Worm (Caenorhabditis elegans) whole organism, L3 larva: Measurements from ENCODE around the gene R02F2.4.

Experiments
- R02D3.7 ChIP-seq: fragments of 150-350 bp; optimal IDR thresholded peaks from 2 replicates; lab custom pipeline; 2014; ENCODE audit warnings: missing biosample characterization, missing genetic modification characterization
- ZK546.5 ChIP-seq: sonication (generic microtip); optimal IDR thresholded peaks from 2 replicates; lab custom pipeline; 2017; ENCODE audit warnings: missing biosample characterization, missing genetic modification characterization
- ama-1 ChIP-seq: fragments of 150-350 bp; optimal IDR thresholded peaks from 2 replicates; lab custom pipeline; 2018
- ceh-16 ChIP-seq: sonication (generic microtip); optimal IDR thresholded peaks from 2 replicates; lab custom pipeline; 2017; ENCODE audit warnings: missing biosample characterization, missing genetic modification characterization
- ceh-9 ChIP-seq: sonication (generic microtip); optimal IDR thresholded peaks from 2 replicates; lab custom pipeline; 2018; ENCODE audit warnings: missing biosample characterization, missing genetic modification characterization
- egl-27 ChIP-seq: sonication (generic microtip); optimal IDR thresholded peaks from 4 replicates; lab custom pipeline; 2017; ENCODE audit warnings: missing biosample characterization, missing genetic modification reagents, missing genetic modification characterization
- egl-5 ChIP-seq: fragments of 150-350 bp; optimal IDR thresholded peaks from 2 replicates; lab custom pipeline; 2017; ENCODE audit warnings: missing biosample characterization, missing genetic modification reagents, missing genetic modification characterization, inconsistent platforms
- elt-2 ChIP-seq: sonication (generic microtip); optimal IDR thresholded peaks from 2 replicates; lab custom pipeline; 2016; ENCODE audit warnings: missing genetic modification reagents, mild to moderate bottlenecking, missing genetic modification characterization, missing compliant biosample characterization
- elt-3 ChIP-seq, 3 experiments: fragments of 150-350 bp in 1 of 3; sonication (generic microtip) in 2 of 3; optimal IDR thresholded peaks; 2 replicates in 2 of 3; 4 replicates in 1 of 3; lab custom pipeline; 2014 to 2017; ENCODE audit warnings: missing biosample characterization in 3 of 3, missing genetic modification characterization in 3 of 3
- eor-1 ChIP-seq, 2 experiments: fragments of 150-350 bp; optimal IDR thresholded peaks; 2 replicates each; lab custom pipeline; 2014 to 2018; ENCODE audit warnings: missing biosample characterization in 2 of 2, missing genetic modification characterization in 2 of 2
- fkh-10 ChIP-seq: sonication (generic microtip); optimal IDR thresholded peaks from 2 replicates; lab custom pipeline; 2017; ENCODE audit warnings: missing biosample characterization, missing genetic modification reagents, missing genetic modification characterization
- fkh-2 ChIP-seq: fragments of 150-350 bp; optimal IDR thresholded peaks from 2 replicates; lab custom pipeline; 2014; ENCODE audit warnings: missing biosample characterization, missing genetic modification reagents, missing genetic modification characterization
- jun-1 ChIP-seq: fragments of 150-350 bp; optimal IDR thresholded peaks from 2 replicates; lab custom pipeline; 2014; ENCODE audit warnings: missing biosample characterization, missing genetic modification reagents, missing genetic modification characterization
- lin-15B ChIP-seq: fragments of 150-350 bp; optimal IDR thresholded peaks from 2 replicates; lab custom pipeline; 2014; ENCODE audit warnings: missing biosample characterization, missing genetic modification characterization
- lsy-12 ChIP-seq: sonication (generic microtip); optimal IDR thresholded peaks from 2 replicates; lab custom pipeline; 2016; ENCODE audit warnings: mild to moderate bottlenecking, missing genetic modification characterization, missing compliant biosample characterization
- mml-1 ChIP-seq: fragments of 150-350 bp; sonication (generic microtip); optimal IDR thresholded peaks from 3 replicates; lab custom pipeline; 2014; ENCODE audit warnings: missing biosample characterization, missing genetic modification characterization
- nfya-1 ChIP-seq: sonication (generic microtip); optimal IDR thresholded peaks from 2 replicates; lab custom pipeline; 2017; ENCODE audit warnings: missing genetic modification characterization, mild to moderate bottlenecking, missing compliant biosample characterization, antibody characterized with exemption, moderate library complexity; ENCODE audit not compliant: insufficient read depth
- nhr-11 ChIP-seq: fragments of 150-350 bp; optimal IDR thresholded peaks from 2 replicates; lab custom pipeline; 2014; ENCODE audit warnings: missing biosample characterization, missing genetic modification characterization
- nhr-23 ChIP-seq: fragments of 150-350 bp; optimal IDR thresholded peaks from 2 replicates; lab custom pipeline; 2014; ENCODE audit warnings: missing biosample characterization, missing genetic modification reagents, missing genetic modification characterization
- nhr-237 ChIP-seq: fragments of 150-350 bp; optimal IDR thresholded peaks from 2 replicates; lab custom pipeline; 2014; ENCODE audit warnings: missing biosample characterization, missing genetic modification characterization
- nhr-25 ChIP-seq: sonication (generic microtip); optimal IDR thresholded peaks from 2 replicates; lab custom pipeline; 2017; ENCODE audit warnings: missing biosample characterization, missing genetic modification characterization
- nhr-43 ChIP-seq: sonication (generic microtip); optimal IDR thresholded peaks from 2 replicates; lab custom pipeline; 2016; ENCODE audit warnings: mild to moderate bottlenecking, missing genetic modification characterization, missing compliant biosample characterization; ENCODE audit not compliant: poor library complexity, severe bottlenecking
- nhr-67 ChIP-seq: fragments of 150-350 bp; optimal IDR thresholded peaks from 2 replicates; lab custom pipeline; 2014; ENCODE audit warnings: missing biosample characterization, missing genetic modification characterization
- nhr-77 ChIP-seq: fragments of 150-350 bp; optimal IDR thresholded peaks from 2 replicates; lab custom pipeline; 2014; ENCODE audit warnings: missing biosample characterization, missing genetic modification characterization
- pha-4 ChIP-seq: fragments of 150-350 bp; optimal IDR thresholded peaks from 2 replicates; lab custom pipeline; 2014; ENCODE audit warnings: missing biosample characterization, missing genetic modification reagents, missing genetic modification characterization
- sea-2 ChIP-seq: fragments of 150-350 bp; sonication (generic microtip); optimal IDR thresholded peaks from 4 replicates; lab custom pipeline; 2014; ENCODE audit warnings: missing biosample characterization, missing genetic modification reagents, missing genetic modification characterization
- skn-1 ChIP-seq: fragments of 150-350 bp; optimal IDR thresholded peaks from 2 replicates; lab custom pipeline; 2014; ENCODE audit warnings: missing biosample characterization, missing genetic modification characterization
- snpc-4 ChIP-seq: fragments of 150-350 bp; optimal IDR thresholded peaks from 2 replicates; lab custom pipeline; 2014; ENCODE audit warnings: missing biosample characterization, missing genetic modification characterization
- tbx-2 ChIP-seq: sonication (generic microtip); optimal IDR thresholded peaks from 2 replicates; lab custom pipeline; 2016; ENCODE audit warnings: mild to moderate bottlenecking, missing genetic modification characterization, missing compliant biosample characterization
- unc-39 ChIP-seq: sonication (generic microtip); optimal IDR thresholded peaks from 4 replicates; lab custom pipeline; 2017; ENCODE audit warnings: missing biosample characterization, missing genetic modification characterization
- ztf-11 ChIP-seq: fragments of 150-350 bp; optimal IDR thresholded peaks from 2 replicates; lab custom pipeline; 2014; ENCODE audit warnings: missing biosample characterization, missing genetic modification characterization
- ztf-4 ChIP-seq: fragments of 150-350 bp; optimal IDR thresholded peaks from 2 replicates; lab custom pipeline; 2014; ENCODE audit warnings: missing biosample characterization, missing genetic modification characterization

Gene R02F2.4

ce11 chrIII:5487087-5487603, 3.1 kb downstream of the R02F2.4 start, which contains the start of gene osg-1:
Gene osg-1 (plus strand): TSS chrIII:5487553.
- TF ChIP-seq nhr-25 (no peak), egl-27 (no peak), nhr-67 (tag; lab: Kevin White, UChicago) (no peak), lsy-12 (tag; lab: Kevin White, UChicago) (no peak), ama-1 (no peak), sea-2 (no peak), nhr-43 (tag; lab: Kevin White, UChicago) (no peak), snpc-4 (tag; lab: Kevin White, UChicago) (no peak), fkh-10 (no peak), nhr-237 (tag; lab: Kevin White, UChicago) (no peak), ztf-11 (tag; lab: Kevin White, UChicago) (no peak), nhr-77 (tag; lab: Kevin White, UChicago) (no peak)
- TF ChIP-seq, all 47 proteins: peak for 0

- no peak for TF ChIP-seq lsy-12 (tag; lab: Kevin White, UChicago)
- TF ChIP-seq, all 47 proteins: peak for 0
Measured at ce11 chrIII:5495168-5495567, 11.1 kb downstream of the R02F2.4 start, which contains the start of gene R02F2.8. Gene R02F2.8 (minus strand): TSS chrIII:5495268.

ce11 chrIII:5498973-5499372, 14.9 kb downstream of the R02F2.4 start, which contains the start of gene R02F2.9:
Gene R02F2.9 (plus strand): TSS chrIII:5499190.
- TF ChIP-seq R02D3.7 (tag; lab: Kevin White, UChicago) (peak; percentile 96), nhr-23 (tag; lab: Kevin White, UChicago) (peak; percentile 67), lin-15B (tag; lab: Kevin White, UChicago) (peak; percentile 54), nhr-25 (peak; percentile 0), unc-39 (no peak)

ce11 chrIII:5499942-5500341, 15.9 kb downstream of the R02F2.4 start:
- TF ChIP-seq tbx-2 (no peak), egl-5 (tag; lab: Kevin White, UChicago) (no peak)

- TF ChIP-seq nhr-67 (tag; lab: Kevin White, UChicago) (no peak), skn-1 (tag; lab: Kevin White, UChicago) (no peak), ceh-16 (tag; lab: Kevin White, UChicago) (no peak), elt-3 (tag; optimal IDR thresholded peaks at IDR 0.05; lab: Kevin White, UChicago) (no peak), eor-1 (tag; optimal IDR thresholded peaks at IDR 0.05; lab: Kevin White, UChicago) (no peak), fkh-10 (no peak), jun-1 (tag; lab: Kevin White, UChicago) (no peak), nhr-11 (tag; lab: Kevin White, UChicago) (no peak), fkh-2 (tag; lab: Kevin White, UChicago) (no peak), ztf-11 (tag; lab: Kevin White, UChicago) (no peak), ceh-9 (tag; lab: Kevin White, UChicago) (no peak), elt-2 (tag; lab: Kevin White, UChicago) (no peak), mml-1 (tag; lab: Kevin White, UChicago) (no peak), nhr-77 (tag; lab: Kevin White, UChicago) (no peak), pha-4 (tag; lab: Kevin White, UChicago) (no peak), ZK546.5 (tag; lab: Kevin White, UChicago) (no peak), ztf-4 (tag; lab: Kevin White, UChicago) (no peak), lsy-12 (tag; lab: Kevin White, UChicago) (no peak), nfya-1 (tag; lab: Kevin White, UChicago) (no peak)
- TF ChIP-seq, all 47 proteins: peak for 0
Measured at ce11 chrIII:5500732-5501131, 16.6 kb downstream of the R02F2.4 start.
